Worm (Caenorhabditis elegans) whole organism, L4 larva: ENCODE results near the gene C06G3.3.

Source experiments
- ceh-32 ChIP-seq: sonication (generic microtip); optimal IDR thresholded peaks from 2 replicates; lab custom pipeline; 2016; ENCODE audit warnings: mild to moderate bottlenecking, missing genetic modification characterization, missing compliant biosample characterization; ENCODE audit not compliant: poor library complexity
- lin-13 ChIP-seq: fragments of 150-350 bp; optimal IDR thresholded peaks from 2 replicates; lab custom pipeline; 2014; ENCODE audit warnings: missing biosample characterization, missing genetic modification reagents, missing genetic modification characterization
- lin-15B ChIP-seq: fragments of 150-350 bp; sonication (generic microtip); optimal IDR thresholded peaks from 3 replicates; lab custom pipeline; 2014; ENCODE audit warnings: missing biosample characterization, missing genetic modification characterization
- unc-130 ChIP-seq: sonication (generic microtip); optimal IDR thresholded peaks from 2 replicates; lab custom pipeline; 2016; ENCODE audit warnings: missing genetic modification reagents, missing genetic modification characterization, missing compliant biosample characterization
- unc-62 ChIP-seq, 3 experiments: fragments of 150-350 bp in 1 of 3; sonication (generic microtip); optimal IDR thresholded peaks in 2 of 3; peaks in 1 of 3; 1 replicate in 1 of 3; 2 replicates in 2 of 3; lab custom pipeline; 2014 to 2017; ENCODE audit warnings: missing biosample characterization in 3 of 3, missing genetic modification characterization in 3 of 3, missing genetic modification reagents in 3 of 3, missing genotype in 1 of 3

DNA sequence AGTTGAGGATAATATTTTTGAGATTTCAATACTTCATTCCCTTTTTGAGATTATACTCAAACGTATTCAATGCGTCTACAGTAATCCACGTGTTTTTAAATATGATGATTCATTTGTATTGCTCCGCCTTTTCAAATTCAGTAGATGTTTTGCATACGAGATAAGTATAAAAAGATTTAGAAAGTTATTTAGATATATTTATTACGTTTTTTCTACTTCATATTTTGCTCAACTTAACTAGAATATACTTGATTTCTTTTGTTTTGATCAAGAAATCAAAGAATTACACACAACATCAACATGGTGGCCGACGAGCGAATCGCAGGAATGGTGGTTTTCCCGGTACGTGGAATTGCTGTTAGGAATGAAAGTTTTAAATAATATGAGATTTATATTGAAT, 21.8 kb downstream of the C06G3.3 start, which contains the start of gene srx-50:
- TF ChIP-seq lin-13 (GFP tag; lab: Kevin White, UChicago) (no peak), unc-130 (no peak), unc-62 (GFP tag; optimal IDR thresholded peaks at IDR 0.05 in 1 of 2; lab: Kevin White, UChicago) (no peak), unc-62 (tag; optimal IDR thresholded peaks at IDR 0.05; lab: Kevin White, UChicago) (no peak), ceh-32 (tag; lab: Kevin White, UChicago) (no peak), lin-15B (tag; lab: Kevin White, UChicago) (no peak)
